Worm (Caenorhabditis elegans): Measurements from ENCODE around the gene srx-73.

Gene srx-73

ce11 chrV:4665651-4666050 is at the start of gene srx-73:
Gene srx-73, minus strand, starts transcription at chrV:4665751.
- no peak for TF ChIP-seq flt-1 (GFP tag; IDR thresholded peaks at IDR 0.05)
- TF ChIP-seq ref-1 (GFP tag; conservative IDR thresholded peaks at IDR 0.05), result no peak
- TF ChIP-seq cog-1 (tag; optimal IDR thresholded peaks at IDR 0.05), result no peak
- TF ChIP-seq med-1 (GFP tag; optimal IDR thresholded peaks at IDR 0.05; ENCODE audit: insufficient read depth), result no peak
- no peak for TF ChIP-seq klf-2 (GFP tag; conservative IDR thresholded peaks at IDR 0.05)
- TF ChIP-seq T22C8.4 (GFP tag; IDR thresholded peaks at IDR 0.05), result no peak
- no peak for TF ChIP-seq ztf-23 (GFP tag; IDR thresholded peaks at IDR 0.05)
- TF ChIP-seq ztf-29 (GFP tag; IDR thresholded peaks at IDR 0.05), result no peak
- TF ChIP-seq tab-1 (GFP tag; IDR thresholded peaks at IDR 0.05), result no peak

- TF ChIP-seq ztf-29 (GFP tag; IDR thresholded peaks at IDR 0.05) (no peak), med-1 (GFP tag; optimal IDR thresholded peaks at IDR 0.05; ENCODE audit: insufficient read depth) (no peak), klf-2 (GFP tag; conservative IDR thresholded peaks at IDR 0.05) (no peak), flt-1 (GFP tag; IDR thresholded peaks at IDR 0.05) (no peak), ref-1 (GFP tag; conservative IDR thresholded peaks at IDR 0.05) (no peak), tab-1 (GFP tag; IDR thresholded peaks at IDR 0.05) (no peak), ztf-23 (GFP tag; IDR thresholded peaks at IDR 0.05) (no peak)
Measured at ce11 chrV:4710464-4710863, 44.9 kb upstream of the srx-73 start, which contains the start of gene oac-24. Gene oac-24, plus strand, starts transcription at chrV:4710764.

ce11 chrV:4707646-4708045 is 42.1 kb upstream of the srx-73 start:
- TF ChIP-seq T22C8.4 (GFP tag; IDR thresholded peaks at IDR 0.05) (no peak), cog-1 (tag; optimal IDR thresholded peaks at IDR 0.05) (no peak), klf-2 (GFP tag; conservative IDR thresholded peaks at IDR 0.05) (no peak), flt-1 (GFP tag; IDR thresholded peaks at IDR 0.05) (no peak), med-1 (GFP tag; optimal IDR thresholded peaks at IDR 0.05; ENCODE audit: insufficient read depth) (no peak), ztf-23 (GFP tag; IDR thresholded peaks at IDR 0.05) (no peak), ztf-29 (GFP tag; IDR thresholded peaks at IDR 0.05) (no peak), tab-1 (GFP tag; IDR thresholded peaks at IDR 0.05) (no peak), ref-1 (GFP tag; conservative IDR thresholded peaks at IDR 0.05) (no peak)

DNA sequence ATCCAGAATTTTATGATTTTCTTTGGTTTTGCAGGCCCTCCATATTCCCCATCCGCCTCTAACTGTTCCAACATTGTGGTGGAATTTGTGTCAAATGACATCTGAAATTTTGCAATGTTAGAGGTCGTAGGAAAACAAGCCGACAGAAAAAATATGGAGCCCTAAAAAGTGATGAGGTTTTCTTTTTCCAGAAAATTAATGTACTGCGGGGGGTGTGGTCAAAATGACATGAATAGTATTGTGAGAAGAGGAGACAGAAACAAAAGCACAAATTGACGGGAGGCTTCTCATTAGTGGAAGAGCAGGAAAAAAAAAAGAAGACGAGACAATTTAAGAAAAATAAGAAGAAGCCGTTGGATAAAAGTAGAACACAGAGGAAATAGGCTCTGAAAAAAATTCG is 34.6 kb upstream of the srx-73 start, which contains the start of gene ZC266.1:
Gene ZC266.1 (minus strand): TSS at position 101 of the 400 bp plus-strand sequence.
- TF ChIP-seq ztf-29 (GFP tag; IDR thresholded peaks at IDR 0.05), result no peak

ce11 chrV:4698675-4699074 is 33.1 kb upstream of the srx-73 start:
- TF ChIP-seq ref-1 (GFP tag; conservative IDR thresholded peaks at IDR 0.05) (no peak), ztf-29 (GFP tag; IDR thresholded peaks at IDR 0.05) (no peak), T22C8.4 (GFP tag; IDR thresholded peaks at IDR 0.05) (no peak), med-1 (GFP tag; optimal IDR thresholded peaks at IDR 0.05; ENCODE audit: insufficient read depth) (no peak), tab-1 (GFP tag; IDR thresholded peaks at IDR 0.05) (no peak), flt-1 (GFP tag; IDR thresholded peaks at IDR 0.05) (no peak), cog-1 (tag; optimal IDR thresholded peaks at IDR 0.05) (no peak), ztf-23 (GFP tag; IDR thresholded peaks at IDR 0.05) (no peak), klf-2 (GFP tag; conservative IDR thresholded peaks at IDR 0.05) (no peak)

- TF ChIP-seq tab-1 (GFP tag; IDR thresholded peaks at IDR 0.05) (no peak), cog-1 (tag; optimal IDR thresholded peaks at IDR 0.05) (no peak), ref-1 (GFP tag; conservative IDR thresholded peaks at IDR 0.05) (no peak), klf-2 (GFP tag; conservative IDR thresholded peaks at IDR 0.05) (no peak), flt-1 (GFP tag; IDR thresholded peaks at IDR 0.05) (no peak), ztf-29 (GFP tag; IDR thresholded peaks at IDR 0.05) (no peak), med-1 (GFP tag; optimal IDR thresholded peaks at IDR 0.05; ENCODE audit: insufficient read depth) (no peak), ztf-23 (GFP tag; IDR thresholded peaks at IDR 0.05) (no peak), T22C8.4 (GFP tag; IDR thresholded peaks at IDR 0.05) (no peak)
Measured at ce11 chrV:4694466-4695092, 29.0 kb upstream of the srx-73 start.

- TF ChIP-seq cog-1 (tag; optimal IDR thresholded peaks at IDR 0.05), result no peak
- TF ChIP-seq ref-1 (GFP tag; conservative IDR thresholded peaks at IDR 0.05), result no peak
- no peak for TF ChIP-seq med-1 (GFP tag; optimal IDR thresholded peaks at IDR 0.05; ENCODE audit: insufficient read depth)
- no peak for TF ChIP-seq ztf-23 (GFP tag; IDR thresholded peaks at IDR 0.05)
- TF ChIP-seq flt-1 (GFP tag; IDR thresholded peaks at IDR 0.05), result no peak
- TF ChIP-seq tab-1 (GFP tag; IDR thresholded peaks at IDR 0.05), result no peak
- no peak for TF ChIP-seq klf-2 (GFP tag; conservative IDR thresholded peaks at IDR 0.05)
- TF ChIP-seq ztf-29 (GFP tag; IDR thresholded peaks at IDR 0.05), result no peak
- TF ChIP-seq T22C8.4 (GFP tag; IDR thresholded peaks at IDR 0.05), result no peak
Measured at ce11 chrV:4693282-4693588, 27.7 kb upstream of the srx-73 start.

- TF ChIP-seq ztf-29 (GFP tag; IDR thresholded peaks at IDR 0.05), result no peak
- no peak for TF ChIP-seq klf-2 (GFP tag; conservative IDR thresholded peaks at IDR 0.05)
- no peak for TF ChIP-seq cog-1 (tag; optimal IDR thresholded peaks at IDR 0.05)
- no peak for TF ChIP-seq tab-1 (GFP tag; IDR thresholded peaks at IDR 0.05)
- TF ChIP-seq flt-1 (GFP tag; IDR thresholded peaks at IDR 0.05), result no peak
- no peak for TF ChIP-seq med-1 (GFP tag; optimal IDR thresholded peaks at IDR 0.05; ENCODE audit: insufficient read depth)
- no peak for TF ChIP-seq T22C8.4 (GFP tag; IDR thresholded peaks at IDR 0.05)
- TF ChIP-seq ztf-23 (GFP tag; IDR thresholded peaks at IDR 0.05), result no peak
- no peak for TF ChIP-seq ref-1 (GFP tag; conservative IDR thresholded peaks at IDR 0.05)
Measured at ce11 chrV:4692382-4693281, 27.1 kb upstream of the srx-73 start, which contains the start of gene cpg-8. Gene cpg-8, minus strand, starts transcription at chrV:4692432.

DNA sequence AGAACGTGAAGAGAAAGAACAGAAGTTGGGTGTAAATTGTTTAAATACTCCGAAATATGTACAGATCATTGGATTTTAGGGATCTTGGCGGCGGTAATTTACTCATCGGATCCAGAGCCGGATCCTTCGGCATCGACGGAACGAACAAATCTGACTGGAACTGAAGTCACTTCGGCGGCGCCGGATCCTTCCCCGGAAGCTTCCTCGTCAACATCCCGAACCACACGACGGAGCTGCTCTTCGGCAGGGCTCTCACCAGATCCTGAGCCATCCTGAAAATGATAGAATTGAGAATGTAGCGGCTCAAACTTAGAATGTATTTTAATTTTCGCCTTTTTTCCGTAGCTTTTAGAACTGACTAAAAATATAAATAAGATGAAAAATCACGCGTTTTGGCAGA is 26.1 kb upstream of the srx-73 start:
- no peak for TF ChIP-seq ztf-29 (GFP tag; IDR thresholded peaks at IDR 0.05)
- no peak for TF ChIP-seq flt-1 (GFP tag; IDR thresholded peaks at IDR 0.05)
- TF ChIP-seq ref-1 (GFP tag; conservative IDR thresholded peaks at IDR 0.05), result no peak
- TF ChIP-seq ztf-23 (GFP tag; IDR thresholded peaks at IDR 0.05), result no peak
- TF ChIP-seq T22C8.4 (GFP tag; IDR thresholded peaks at IDR 0.05), result no peak
- TF ChIP-seq med-1 (GFP tag; optimal IDR thresholded peaks at IDR 0.05; ENCODE audit: insufficient read depth), result no peak
- no peak for TF ChIP-seq klf-2 (GFP tag; conservative IDR thresholded peaks at IDR 0.05)
- no peak for TF ChIP-seq tab-1 (GFP tag; IDR thresholded peaks at IDR 0.05)
- no peak for TF ChIP-seq cog-1 (tag; optimal IDR thresholded peaks at IDR 0.05)
